Fruit fly (Drosophila melanogaster): ENCODE measurements around the gene jet.

DNA sequence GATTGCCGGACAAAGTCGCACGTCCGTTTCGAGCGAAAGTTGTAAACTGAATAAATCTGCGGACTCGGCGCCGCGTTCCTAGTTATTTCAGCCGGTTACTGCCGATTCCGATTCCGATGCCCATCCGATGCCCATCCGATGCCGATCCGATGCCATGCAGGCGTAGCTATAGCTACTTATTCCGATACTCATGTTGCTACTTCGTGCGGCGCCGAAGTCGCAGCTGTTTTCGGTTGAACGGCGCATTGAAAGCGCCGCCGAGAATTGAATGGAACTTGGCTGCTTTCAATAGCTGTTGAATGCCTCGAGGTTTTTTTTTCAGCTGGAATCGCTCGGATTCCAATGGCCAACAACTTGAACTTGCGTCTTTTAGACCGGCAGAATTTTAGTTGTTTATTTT is 21.2 kb downstream of the jet start:
- no peak for TF ChIP-seq Myc (optimal IDR thresholded peaks at IDR 0.05)
- TF ChIP-seq h (optimal IDR thresholded peaks at IDR 0.05): no peak
- TF ChIP-seq psq (optimal IDR thresholded peaks at IDR 0.05): no peak
- TF ChIP-seq ttk (optimal IDR thresholded peaks at IDR 0.05): no peak
- no peak for TF ChIP-seq Sin3A (optimal IDR thresholded peaks at IDR 0.05)
- TF ChIP-seq insv (optimal IDR thresholded peaks at IDR 0.05): no peak
